Fruit fly (Drosophila melanogaster): Measurements from ENCODE around the gene Atg101.

Atg101 gene

dm6 chrX:18832371-18832852 is 40.9 kb downstream of the Atg101 start, which contains the start of gene Pvf1:
Gene Pvf1 (plus strand): TSS chrX:18832682.
- peak; percentile 23 for TF ChIP-seq Mnt (GFP tag; optimal IDR thresholded peaks at IDR 0.05)
- TF ChIP-seq CG7101 (tag; optimal IDR thresholded peaks at IDR 0.05): peak; percentile 47
- no peak for TF ChIP-seq CG14711 (tag; optimal IDR thresholded peaks at IDR 0.05)
- TF ChIP-seq bab1 (GFP tag; optimal IDR thresholded peaks at IDR 0.05): peak; percentile 47
- no peak for TF ChIP-seq kay (GFP tag; ENCODE audit: borderline replicate concordance)
- TF ChIP-seq CG7045 (GFP tag; optimal IDR thresholded peaks at IDR 0.05): no peak
- peak; percentile 54 for TF ChIP-seq pad (GFP tag; optimal IDR thresholded peaks at IDR 0.05)
- peak; percentile 5 for TF ChIP-seq CG12768 (GFP tag; optimal IDR thresholded peaks at IDR 0.05)
- no peak for TF ChIP-seq Hr96 (GFP tag; optimal IDR thresholded peaks at IDR 0.05)
- TF ChIP-seq Crg-1 (GFP tag; optimal IDR thresholded peaks at IDR 0.05): no peak
- TF ChIP-seq ovo (GFP tag; optimal IDR thresholded peaks at IDR 0.05): peak; percentile 63
- peak; percentile 18 for TF ChIP-seq tj (GFP tag; optimal IDR thresholded peaks at IDR 0.05)
- TF ChIP-seq cnc (optimal IDR thresholded peaks at IDR 0.05): no peak

dm6 chrX:18834399-18834798 is 42.9 kb downstream of the Atg101 start:
- TF ChIP-seq bab1 (GFP tag; optimal IDR thresholded peaks at IDR 0.05) (peak; percentile 19), CG5204 (GFP tag; optimal IDR thresholded peaks at IDR 0.05) (no peak), CG7101 (tag; optimal IDR thresholded peaks at IDR 0.05) (peak; percentile 45), CG14711 (tag; optimal IDR thresholded peaks at IDR 0.05) (peak; percentile 44)

dm6 chrX:18835003-18835402 is 43.5 kb downstream of the Atg101 start:
- TF ChIP-seq tj (GFP tag; optimal IDR thresholded peaks at IDR 0.05) (no peak), CG14711 (tag; optimal IDR thresholded peaks at IDR 0.05) (no peak), CG12768 (GFP tag; optimal IDR thresholded peaks at IDR 0.05) (no peak), CG7101 (tag; optimal IDR thresholded peaks at IDR 0.05) (peak; percentile 23)

- no peak for TF ChIP-seq CG12768 (GFP tag; optimal IDR thresholded peaks at IDR 0.05)
- TF ChIP-seq kay (GFP tag; ENCODE audit: borderline replicate concordance): peak; percentile 79
- TF ChIP-seq ovo (GFP tag; optimal IDR thresholded peaks at IDR 0.05): peak; percentile 86
- peak; percentile 43 for TF ChIP-seq pad (GFP tag; optimal IDR thresholded peaks at IDR 0.05)
Measured at dm6 chrX:18835500-18835899, 44.0 kb downstream of the Atg101 start.

- TF ChIP-seq pad (GFP tag; optimal IDR thresholded peaks at IDR 0.05) (no peak), cic (GFP tag; optimal IDR thresholded peaks at IDR 0.05) (peak; percentile 61)
Measured at dm6 chrX:18836315-18836714, 44.8 kb downstream of the Atg101 start.

dm6 chrX:18837046-18837445 is 45.6 kb downstream of the Atg101 start:
- TF ChIP-seq cic (GFP tag; optimal IDR thresholded peaks at IDR 0.05) (peak; percentile 59), Hr96 (GFP tag; optimal IDR thresholded peaks at IDR 0.05) (peak; percentile 36), kay (GFP tag; ENCODE audit: borderline replicate concordance) (peak; percentile 54), CG33017 (tag; optimal IDR thresholded peaks at IDR 0.05) (no peak), CG7045 (GFP tag; optimal IDR thresholded peaks at IDR 0.05) (no peak), Mnt (GFP tag; optimal IDR thresholded peaks at IDR 0.05) (peak; percentile 8), tj (GFP tag; optimal IDR thresholded peaks at IDR 0.05) (peak; percentile 30), CG12768 (GFP tag; optimal IDR thresholded peaks at IDR 0.05) (no peak), CG11617 (GFP tag; optimal IDR thresholded peaks at IDR 0.05) (peak; percentile 46), CG7101 (tag; optimal IDR thresholded peaks at IDR 0.05) (peak; percentile 58), cnc (optimal IDR thresholded peaks at IDR 0.05) (no peak)

dm6 chrX:18838470-18838869 is 47.0 kb downstream of the Atg101 start:
- TF ChIP-seq CG14711 (tag; optimal IDR thresholded peaks at IDR 0.05) (no peak), CG1620 (GFP tag; optimal IDR thresholded peaks at IDR 0.05) (no peak), CG5204 (GFP tag; optimal IDR thresholded peaks at IDR 0.05) (no peak), CG11617 (GFP tag; optimal IDR thresholded peaks at IDR 0.05) (no peak), Hr96 (GFP tag; optimal IDR thresholded peaks at IDR 0.05) (no peak), bab1 (GFP tag; optimal IDR thresholded peaks at IDR 0.05) (no peak), CG12768 (GFP tag; optimal IDR thresholded peaks at IDR 0.05) (no peak), cnc (optimal IDR thresholded peaks at IDR 0.05) (no peak), Mnt (GFP tag; optimal IDR thresholded peaks at IDR 0.05) (no peak), CG7045 (GFP tag; optimal IDR thresholded peaks at IDR 0.05) (no peak), Crg-1 (GFP tag; optimal IDR thresholded peaks at IDR 0.05) (no peak), cic (GFP tag; optimal IDR thresholded peaks at IDR 0.05) (no peak)

dm6 chrX:18838929-18839576 is 47.6 kb downstream of the Atg101 start:
- TF ChIP-seq Hr96 (GFP tag; optimal IDR thresholded peaks at IDR 0.05) (no peak), CG33017 (tag; optimal IDR thresholded peaks at IDR 0.05) (no peak), Mnt (GFP tag; optimal IDR thresholded peaks at IDR 0.05) (no peak), CG7045 (GFP tag; optimal IDR thresholded peaks at IDR 0.05) (no peak), bab1 (GFP tag; optimal IDR thresholded peaks at IDR 0.05) (no peak), tj (GFP tag; optimal IDR thresholded peaks at IDR 0.05) (no peak), Clk (GFP tag; optimal IDR thresholded peaks at IDR 0.05) (no peak), CG7101 (tag; optimal IDR thresholded peaks at IDR 0.05) (no peak), toe (GFP tag; optimal IDR thresholded peaks at IDR 0.05) (no peak), Crg-1 (GFP tag; optimal IDR thresholded peaks at IDR 0.05) (no peak), CG5204 (GFP tag; optimal IDR thresholded peaks at IDR 0.05) (no peak), kay (GFP tag; ENCODE audit: borderline replicate concordance) (no peak), ovo (GFP tag; optimal IDR thresholded peaks at IDR 0.05) (no peak), CG11617 (GFP tag; optimal IDR thresholded peaks at IDR 0.05) (no peak)

Data from whole organism, adult.